Worm (Caenorhabditis elegans): ENCODE measurements around the gene lap-2.

DNA sequence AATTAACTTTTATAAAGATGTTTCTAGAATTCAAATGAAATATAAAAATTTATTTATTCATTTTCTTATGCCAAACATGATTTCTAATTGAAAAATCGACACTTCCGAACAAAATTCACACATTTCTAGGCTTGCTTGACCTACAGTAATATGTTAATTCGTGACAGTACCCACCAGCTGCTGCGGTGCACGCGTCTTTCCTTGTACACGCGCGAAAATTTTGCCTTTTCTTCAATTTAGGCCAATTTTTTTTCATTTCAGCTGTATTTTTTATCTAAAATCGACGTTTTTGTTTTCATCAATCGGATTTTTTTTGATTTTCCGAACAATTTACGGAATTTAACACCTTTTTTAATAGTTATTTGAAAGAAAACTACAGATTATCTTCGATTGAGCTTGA lies 43.4 kb upstream of the lap-2 start:
- TF ChIP-seq snpc-4 (tag; optimal IDR thresholded peaks at IDR 0.05) (no peak), ceh-82 (tag; optimal IDR thresholded peaks at IDR 0.05) (no peak), sea-2 (GFP tag; optimal IDR thresholded peaks at IDR 0.05) (no peak)

Data from whole organism, L3 larva.